Worm (Caenorhabditis elegans) whole organism, young adult: ENCODE data around the gene Y54G11A.4.
"Not testable (repeated sequence)": the region's sequence is repeated elsewhere in the genome, so short reads cannot be mapped to it uniquely, and the experiment has no call there.

Experiments
- F33H1.4 ChIP-seq: fragments of 200-800 bp; sonication (Bioruptor generic); IDR thresholded peaks from 2 replicates; pipeline ENCODE4 v1.3.6; 2022; ENCODE audit warnings: missing genetic modification reagents, missing genetic modification characterization, missing compliant biosample characterization
- F49E8.2 ChIP-seq: sonication (generic microtip); optimal IDR thresholded peaks from 3 replicates; lab custom pipeline; 2017; ENCODE audit warnings: missing genetic modification characterization, mild to moderate bottlenecking, missing compliant biosample characterization, antibody characterized with exemption, moderate library complexity; ENCODE audit not compliant: insufficient read depth
- Y53F4B.3 ChIP-seq: fragments of 200-800 bp; sonication (Bioruptor generic); IDR thresholded peaks from 2 replicates; pipeline ENCODE4 v1.3.6; 2022; ENCODE audit warnings: missing genetic modification reagents, missing genetic modification characterization, missing compliant biosample characterization
- ZK185.1 ChIP-seq: sonication (generic microtip); optimal IDR thresholded peaks from 2 replicates; lab custom pipeline; 2016; ENCODE audit warnings: mild to moderate bottlenecking, missing genetic modification characterization, missing compliant biosample characterization; ENCODE audit not compliant: poor library complexity, severe bottlenecking
- athp-1 ChIP-seq: sonication (generic microtip); optimal IDR thresholded peaks from 2 replicates; lab custom pipeline; 2017; ENCODE audit warnings: mild to moderate bottlenecking, missing genetic modification characterization, missing compliant biosample characterization
- ccch-3 ChIP-seq: fragments of 200-800 bp; sonication (Bioruptor generic); optimal IDR thresholded peaks from 2 replicates; lab custom pipeline; 2018; ENCODE audit warnings: mild to moderate bottlenecking, missing genetic modification characterization, missing compliant biosample characterization
- cebp-1 ChIP-seq, 2 experiments: fragments of 200-800 bp in 1 of 2; sonication (Bioruptor generic) in 1 of 2; sonication (generic microtip) in 1 of 2; IDR thresholded peaks in 1 of 2; optimal IDR thresholded peaks in 1 of 2; 2 replicates each; pipeline versions ENCODE4 v1.3.6 to Lab custom; 2017 to 2022; ENCODE audit warnings: missing compliant biosample characterization in 2 of 2, missing genetic modification characterization in 2 of 2, mild to moderate bottlenecking in 1 of 2, missing genetic modification reagents in 1 of 2, moderate library complexity in 1 of 2
- chd-7 ChIP-seq: sonication (generic microtip); optimal IDR thresholded peaks from 2 replicates; lab custom pipeline; 2016; ENCODE audit warnings: mild to moderate bottlenecking, missing genetic modification characterization, moderate library complexity, missing compliant biosample characterization
- efl-1 ChIP-seq: fragments of 150-350 bp; optimal IDR thresholded peaks from 2 replicates; lab custom pipeline; 2014; ENCODE audit warnings: missing biosample characterization, missing genetic modification reagents, missing genetic modification characterization
- egl-44 ChIP-seq: fragments of 200-800 bp; sonication (Bioruptor generic); IDR thresholded peaks from 2 replicates; pipeline ENCODE4 v1.3.6; 2022; ENCODE audit warnings: missing genetic modification reagents, missing genetic modification characterization, missing compliant biosample characterization
- egrh-3 ChIP-seq: fragments of 200-800 bp; sonication (Bioruptor generic); IDR thresholded peaks from 2 replicates; pipeline ENCODE4 v1.3.6; 2022; ENCODE audit warnings: missing genetic modification reagents, missing genetic modification characterization, missing compliant biosample characterization
- hlh-26 ChIP-seq: fragments of 200-800 bp; sonication (Bioruptor generic); conservative IDR thresholded peaks from 2 replicates; pipeline ENCODE4 v1.3.6; 2022; ENCODE audit warnings: missing genetic modification reagents, missing genetic modification characterization, missing compliant biosample characterization
- hmg-20 ChIP-seq: fragments of 200-800 bp; sonication (Bioruptor generic); IDR thresholded peaks from 2 replicates; pipeline ENCODE4 v1.3.6; 2022; ENCODE audit warnings: missing genetic modification reagents, missing genetic modification characterization, missing compliant biosample characterization
- lag-1 ChIP-seq: fragments of 200-800 bp; sonication (Bioruptor generic); IDR thresholded peaks from 2 replicates; pipeline ENCODE4 v1.3.6; 2022; ENCODE audit warnings: missing genetic modification reagents, missing genetic modification characterization, missing compliant biosample characterization
- let-607 ChIP-seq, 2 experiments: fragments of 200-800 bp in 1 of 2; sonication (Bioruptor generic) in 1 of 2; sonication (generic microtip) in 1 of 2; optimal IDR thresholded peaks; 2 replicates each; lab custom pipeline; 2016 to 2018; ENCODE audit warnings: mild to moderate bottlenecking in 2 of 2, missing compliant biosample characterization in 2 of 2, missing genetic modification characterization in 2 of 2, moderate library complexity in 2 of 2, missing genotype in 1 of 2
- lin-26 ChIP-seq: fragments of 200-800 bp; sonication (Bioruptor generic); IDR thresholded peaks from 2 replicates; pipeline ENCODE4 v1.3.6; 2022; ENCODE audit warnings: missing genetic modification reagents, missing genetic modification characterization, missing compliant biosample characterization
- lin-54 ChIP-seq: fragments of 200-800 bp; sonication (Bioruptor generic); optimal IDR thresholded peaks from 2 replicates; lab custom pipeline; 2018; ENCODE audit warnings: mild to moderate bottlenecking, missing genetic modification characterization, missing compliant biosample characterization
- lir-1 ChIP-seq: fragments of 200-800 bp; sonication (Bioruptor generic); conservative IDR thresholded peaks from 2 replicates; pipeline ENCODE4 v1.3.6; 2022; ENCODE audit warnings: missing genetic modification reagents, missing genetic modification characterization, missing compliant biosample characterization
- lsl-1 ChIP-seq: fragments of 200-800 bp; sonication (Bioruptor generic); optimal IDR thresholded peaks from 2 replicates; lab custom pipeline; 2018; ENCODE audit warnings: mild to moderate bottlenecking, missing genetic modification characterization, moderate library complexity, missing compliant biosample characterization
- lsy-27 ChIP-seq: sonication (generic microtip); optimal IDR thresholded peaks from 2 replicates; lab custom pipeline; 2017; ENCODE audit warnings: missing genetic modification characterization, mild to moderate bottlenecking, missing compliant biosample characterization, antibody characterized with exemption, missing genotype, borderline replicate concordance; ENCODE audit not compliant: insufficient read depth
- madf-10 ChIP-seq: sonication (generic microtip); optimal IDR thresholded peaks from 2 replicates; lab custom pipeline; 2016; ENCODE audit warnings: mild to moderate bottlenecking, missing genetic modification characterization, missing compliant biosample characterization
- madf-6 ChIP-seq: fragments of 200-800 bp; sonication (Bioruptor generic); IDR thresholded peaks from 2 replicates; pipeline ENCODE4 v1.3.6; 2022; ENCODE audit warnings: missing genetic modification reagents, missing genetic modification characterization, missing compliant biosample characterization
- mcd-1 ChIP-seq: fragments of 200-800 bp; sonication (Bioruptor generic); IDR thresholded peaks from 2 replicates; pipeline ENCODE4 v1.3.6; 2022; ENCODE audit warnings: missing genetic modification reagents, missing genetic modification characterization, missing compliant biosample characterization
- nfya-2 ChIP-seq: fragments of 200-800 bp; sonication (Bioruptor generic); IDR thresholded peaks from 2 replicates; pipeline ENCODE4 v1.3.6; 2022; ENCODE audit warnings: missing genetic modification reagents, missing genetic modification characterization, missing compliant biosample characterization
- sea-2 ChIP-seq: fragments of 200-800 bp; sonication (Bioruptor generic); IDR thresholded peaks from 2 replicates; pipeline ENCODE4 v1.3.6; 2022; ENCODE audit warnings: missing genetic modification characterization, missing compliant biosample characterization
- snpc-3.4 ChIP-seq: sonication (generic microtip); optimal IDR thresholded peaks from 2 replicates; lab custom pipeline; 2017; ENCODE audit warnings: missing genetic modification characterization, mild to moderate bottlenecking, missing compliant biosample characterization, antibody characterized with exemption, moderate library complexity, missing genotype, missing genetic modification reagents
- snpc-4 ChIP-seq, 5 experiments: fragments of 150-350 bp in 1 of 5; sonication (generic microtip) in 4 of 5; optimal IDR thresholded peaks; 2 replicates each; lab custom pipeline; 2014 to 2018; ENCODE audit warnings: missing genetic modification characterization in 5 of 5, missing biosample characterization in 3 of 5, antibody characterized with exemption in 2 of 5, mild to moderate bottlenecking in 2 of 5, missing compliant biosample characterization in 2 of 5, missing genotype in 2 of 5, moderate library complexity in 2 of 5, missing genetic modification reagents in 1 of 5
- xnd-1 ChIP-seq: sonication (generic microtip); optimal IDR thresholded peaks from 2 replicates; lab custom pipeline; 2016; ENCODE audit warnings: missing genotype, missing genetic modification reagents, missing genetic modification characterization, missing compliant biosample characterization
- zfh-2 ChIP-seq: fragments of 200-800 bp; sonication (Bioruptor generic); conservative IDR thresholded peaks from 2 replicates; pipeline ENCODE4 v1.3.6; 2022; ENCODE audit warnings: missing genetic modification reagents, missing genetic modification characterization, missing compliant biosample characterization
- ztf-22 ChIP-seq: fragments of 200-800 bp; sonication (Bioruptor generic); optimal IDR thresholded peaks from 2 replicates; lab custom pipeline; 2018; ENCODE audit warnings: mild to moderate bottlenecking, missing genetic modification characterization, moderate library complexity, missing compliant biosample characterization
- ztf-25 ChIP-seq: fragments of 200-800 bp; sonication (Bioruptor generic); IDR thresholded peaks from 2 replicates; pipeline ENCODE4 v1.3.6; 2022; ENCODE audit warnings: missing genetic modification reagents, missing genetic modification characterization, missing compliant biosample characterization
- ztf-3 ChIP-seq: fragments of 200-800 bp; sonication (Bioruptor generic); optimal IDR thresholded peaks from 2 replicates; lab custom pipeline; 2018; ENCODE audit warnings: mild to moderate bottlenecking, missing genetic modification characterization, missing compliant biosample characterization

The Y54G11A.4 gene

DNA sequence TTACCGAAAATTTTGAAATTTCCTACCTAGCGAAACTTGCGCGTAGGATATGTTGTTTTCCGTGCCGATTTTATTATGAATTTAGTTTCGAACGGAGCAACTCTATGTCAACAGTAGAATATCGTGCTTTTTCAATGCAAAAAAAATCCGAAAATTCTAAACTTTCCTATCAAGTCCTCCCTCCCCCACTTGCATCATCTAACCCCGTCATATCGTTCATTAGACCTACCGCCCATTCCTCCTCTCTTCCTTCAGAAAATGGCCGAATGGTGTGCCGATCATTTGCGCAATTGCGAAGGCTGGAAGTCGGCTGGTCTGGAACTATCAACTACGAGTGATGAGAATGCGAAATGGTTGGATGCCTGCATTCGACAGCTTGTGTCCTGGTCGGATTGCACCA is 4.4 kb downstream of the Y54G11A.4 start, which contains the start of gene Y54G11A.7:
TSS of gene Y54G11A.7 (plus strand) at position 256 of the 400 bp plus-strand sequence.
- TF ChIP-seq sea-2; lir-1 (GFP tag; lab: Robert Waterston, UW); ccch-3 (GFP tag; lab: Kevin White, UChicago): not testable (repeated sequence)
- TF ChIP-seq, all 124 proteins: peak for 0; not testable (repeated sequence) for 124

DNA sequence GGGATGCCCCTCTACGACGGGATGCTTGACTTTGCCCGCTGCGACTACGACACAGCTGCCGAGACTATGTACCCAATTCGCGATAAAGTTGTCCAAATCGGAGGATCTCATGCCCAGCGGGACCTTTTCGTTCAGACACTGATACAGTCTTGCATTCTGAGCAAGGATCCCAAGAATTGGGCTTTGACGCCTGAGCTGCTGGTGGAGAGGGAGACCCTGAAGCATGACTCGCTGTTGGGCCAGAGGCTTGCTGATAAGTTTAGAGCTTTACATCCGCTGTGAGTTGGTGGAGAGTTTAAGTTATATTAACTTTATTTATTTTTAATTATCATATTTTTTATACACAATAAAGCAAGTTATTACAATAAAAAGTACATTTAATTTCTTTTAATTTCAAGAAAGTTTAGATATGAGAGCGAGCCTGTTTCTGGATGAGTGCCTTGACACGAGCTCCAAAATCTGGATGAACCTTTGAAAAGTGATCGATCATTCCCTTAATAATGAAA is 6.7 kb downstream of the Y54G11A.4 start:
- TF ChIP-seq zfh-2 (GFP tag; lab: Robert Waterston, UW) (peak; percentile 36; the same call in 1 of the 2 replicates), ZK185.1 (no peak), cebp-1 (GFP tag; IDR thresholded peaks at IDR 0.05; lab: Robert Waterston, UW) (no peak), cebp-1 (tag; optimal IDR thresholded peaks at IDR 0.05; lab: Kevin White, UChicago) (peak; percentile 9), snpc-4 (GFP tag; optimal IDR thresholded peaks at IDR 0.05; lab: Kevin White, UChicago) (no peak), snpc-4 (tag; optimal IDR thresholded peaks at IDR 0.05; lab: Kevin White, UChicago) (no peak), mcd-1 (0 out of 2 replicates have a peak, but pooled peaks have one; percentile 8)

DNA sequence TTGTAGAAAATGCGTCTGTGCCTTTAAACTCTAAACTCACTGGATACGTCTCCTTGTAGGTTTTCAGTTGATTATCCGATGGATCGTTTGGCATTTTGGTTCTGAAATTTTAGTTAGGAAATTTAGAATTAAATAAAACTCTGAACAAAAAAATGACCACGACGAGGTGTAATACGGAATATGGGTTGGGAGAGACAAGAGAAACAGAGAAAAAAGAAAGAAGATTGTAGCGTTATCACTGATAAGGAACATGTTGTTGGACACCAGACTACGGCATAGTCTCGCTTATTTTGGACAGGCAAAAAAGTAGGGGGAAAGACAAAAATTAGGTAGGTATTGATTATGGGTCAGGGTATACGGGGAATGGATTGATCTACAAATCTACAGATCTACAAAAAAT is 9.3 kb downstream of the Y54G11A.4 start, which contains the start of gene ctl-2:
TSS of gene ctl-2 (minus strand) at position 101 of the 400 bp plus-strand sequence.
- not testable (repeated sequence) for TF ChIP-seq ztf-22 (GFP tag; lab: Kevin White, UChicago); egl-44 (GFP tag; lab: Robert Waterston, UW); F49E8.2 (tag; lab: Kevin White, UChicago)

DNA sequence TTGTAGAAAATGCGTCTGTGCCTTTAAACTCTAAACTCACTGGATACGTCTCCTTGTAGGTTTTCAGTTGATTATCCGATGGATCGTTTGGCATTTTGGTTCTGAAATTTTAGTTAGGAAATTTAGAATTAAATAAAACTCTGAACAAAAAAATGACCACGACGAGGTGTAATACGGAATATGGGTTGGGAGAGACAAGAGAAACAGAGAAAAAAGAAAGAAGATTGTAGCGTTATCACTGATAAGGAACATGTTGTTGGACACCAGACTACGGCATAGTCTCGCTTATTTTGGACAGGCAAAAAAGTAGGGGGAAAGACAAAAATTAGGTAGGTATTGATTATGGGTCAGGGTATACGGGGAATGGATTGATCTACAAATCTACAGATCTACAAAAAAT is 13.5 kb downstream of the Y54G11A.4 start, which contains the start of gene ctl-1:
TSS of gene ctl-1 (minus strand) at position 101 of the 400 bp plus-strand sequence.
- not testable (repeated sequence) for TF ChIP-seq lag-1 (GFP tag; lab: Robert Waterston, UW); ztf-3; athp-1 (tag; lab: Kevin White, UChicago)

DNA sequence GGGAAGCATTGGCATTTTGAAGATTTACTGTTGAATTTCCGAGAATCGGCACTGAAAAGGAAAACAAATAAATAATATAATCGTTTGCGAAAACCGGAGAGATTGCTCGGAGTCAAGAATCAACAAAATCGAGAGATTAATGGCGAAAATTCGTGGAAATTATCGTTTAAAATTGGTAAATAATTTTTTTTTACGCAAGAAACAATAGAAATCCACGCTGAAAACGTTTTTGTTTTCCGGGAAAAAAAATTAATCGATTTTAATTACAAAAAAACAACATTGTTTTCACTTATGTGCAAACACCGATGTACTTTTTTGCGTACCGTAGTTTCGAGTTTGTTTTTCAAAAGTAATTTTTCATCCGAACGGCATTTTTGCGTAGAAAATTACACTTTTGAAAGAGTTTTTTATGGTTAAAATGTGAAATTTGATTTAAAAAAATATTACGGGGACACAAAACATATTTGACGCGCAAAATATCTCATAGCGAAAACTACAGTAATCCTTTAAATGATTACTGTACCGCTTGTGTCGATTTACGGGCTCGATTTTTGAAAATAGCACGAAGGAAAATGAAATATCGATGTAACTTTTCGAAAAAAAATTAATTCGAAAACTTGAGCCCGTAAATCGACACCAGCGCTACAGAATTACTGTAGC is 18.2 kb downstream of the Y54G11A.4 start, which contains the start of gene ctl-3:
TSS of gene ctl-3 (minus strand) at position 51 of the 660 bp plus-strand sequence.
- TF ChIP-seq F33H1.4 (GFP tag; lab: Robert Waterston, UW) (peak; percentile 53; the same call in 1 of the 2 replicates), nfya-2 (GFP tag; lab: Robert Waterston, UW) (no peak), lsl-1 (GFP tag; lab: Kevin White, UChicago) (peak; percentile 88)

DNA sequence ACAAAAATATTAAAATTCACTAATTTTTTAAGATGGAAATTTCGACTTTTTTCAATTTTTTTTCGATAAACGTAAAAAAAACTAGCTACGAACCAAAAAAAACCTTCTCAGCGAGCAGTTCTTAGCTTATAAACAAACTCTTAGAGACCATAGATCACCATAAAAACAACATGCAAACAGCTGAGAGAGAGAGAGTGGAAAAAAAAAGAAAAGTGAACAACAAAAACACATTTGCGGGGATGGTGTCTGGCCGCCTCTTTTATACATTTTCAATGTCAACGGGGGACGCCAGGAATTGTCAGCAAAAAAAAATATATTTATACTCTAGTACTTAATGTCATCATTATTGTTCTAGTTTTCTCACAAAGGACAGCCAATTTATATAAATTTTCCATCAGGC is 18.9 kb downstream of the Y54G11A.4 start:
- TF ChIP-seq ztf-22 (GFP tag; lab: Kevin White, UChicago), result no peak
- no peak for TF ChIP-seq lin-26
- TF ChIP-seq lsy-27 (tag; lab: Kevin White, UChicago), result no peak
- no peak for TF ChIP-seq madf-10 (tag; lab: Kevin White, UChicago)

DNA sequence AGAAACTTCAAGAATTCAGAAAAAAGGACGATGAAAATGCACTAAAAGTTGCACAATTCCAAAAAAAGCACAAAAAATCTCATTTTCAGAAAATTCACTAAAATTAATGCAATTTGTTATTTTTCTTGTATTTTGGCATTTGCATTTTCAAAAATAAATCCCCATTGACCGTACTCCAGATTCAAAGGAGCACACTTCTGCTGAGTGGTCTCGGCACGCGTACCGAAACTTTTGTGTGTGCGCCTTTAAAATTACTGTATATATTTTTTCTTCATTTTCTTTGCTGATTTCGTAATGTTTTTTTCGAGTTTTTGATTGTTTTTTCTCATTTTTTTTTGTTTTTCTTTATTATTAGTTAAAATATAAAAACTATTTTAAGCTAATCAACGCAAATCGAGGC is 19.6 kb downstream of the Y54G11A.4 start:
- TF ChIP-seq xnd-1 (peak; percentile 78), let-607 (tag; optimal IDR thresholded peaks at IDR 0.05; lab: Kevin White, UChicago) (no peak), F33H1.4 (GFP tag; lab: Robert Waterston, UW) (peak; percentile 93), hlh-26 (GFP tag; lab: Robert Waterston, UW) (no peak), egrh-3 (GFP tag; lab: Robert Waterston, UW) (no peak), madf-6 (GFP tag; lab: Robert Waterston, UW) (peak; percentile 94), lsl-1 (GFP tag; lab: Kevin White, UChicago) (peak; percentile 95), ztf-25 (GFP tag; lab: Robert Waterston, UW) (no peak), Y53F4B.3 (GFP tag; lab: Robert Waterston, UW) (no peak), snpc-3.4 (peak; percentile 34), zfh-2 (GFP tag; lab: Robert Waterston, UW) (no peak), chd-7 (tag; lab: Kevin White, UChicago) (no peak), efl-1 (GFP tag; lab: Kevin White, UChicago) (peak; percentile 55), lir-1 (GFP tag; lab: Robert Waterston, UW) (no peak), hmg-20 (GFP tag; lab: Robert Waterston, UW) (no peak), lin-54 (GFP tag; lab: Kevin White, UChicago) (peak; percentile 38)
